Fruit fly (Drosophila melanogaster) whole organism, embryonic: ENCODE results near the gene CG13070.
A peak's percentile ranks its signal among the peaks of the same experiment; 100 is the strongest.

Source experiments
- CG7786 ChIP-seq: fragments of 200-800 bp; sonication (Bioruptor generic); optimal IDR thresholded peaks from 2 replicates; lab custom pipeline; 2016; ENCODE audit warnings: missing biosample characterization, missing genetic modification characterization
- CG8924 ChIP-seq: fragments of 200-800 bp; optimal IDR thresholded peaks from 3 replicates; lab custom pipeline; 2019; ENCODE audit warnings: missing biosample characterization, mild to moderate bottlenecking, missing genetic modification characterization, moderate library complexity
- Fer2 ChIP-seq: fragments of 200-800 bp; sonication (Bioruptor generic); optimal IDR thresholded peaks from 2 replicates; lab custom pipeline; 2018; ENCODE audit warnings: missing biosample characterization, mild to moderate bottlenecking, missing genetic modification characterization, moderate library complexity
- cg ChIP-seq: fragments of 200-800 bp; sonication (Bioruptor generic); optimal IDR thresholded peaks from 3 replicates; lab custom pipeline; 2019; ENCODE audit warnings: missing biosample characterization, mild to moderate bottlenecking, missing genetic modification characterization, moderate library complexity
- chinmo ChIP-seq: fragments of 200-800 bp; sonication (Bioruptor generic); IDR thresholded peaks from 4 replicates; pipeline ENCODE4 v1.3.6; 2022; ENCODE audit warnings: missing biosample characterization, missing genetic modification characterization; ENCODE audit not compliant: partially characterized antibody
- fd96Cb ChIP-seq: fragments of 200-800 bp; sonication (Bioruptor generic); optimal IDR thresholded peaks from 2 replicates; lab custom pipeline; 2018; ENCODE audit warnings: missing biosample characterization, mild to moderate bottlenecking, missing genetic modification characterization, moderate library complexity
- hth ChIP-seq: fragments of >200 bp; optimal IDR thresholded peaks from 2 replicates; lab custom pipeline; 2017; ENCODE audit warnings: inconsistent platforms
- pfk ChIP-seq: fragments of 200-800 bp; sonication (Bioruptor generic); optimal IDR thresholded peaks from 2 replicates; lab custom pipeline; 2018; ENCODE audit warnings: missing biosample characterization, mild to moderate bottlenecking, missing genetic modification characterization, moderate library complexity
- sc ChIP-seq, 3 experiments: fragments of >200 bp in 2 of 3; fragments of 200-800 bp in 1 of 3; sonication (Bioruptor generic) in 1 of 3; optimal IDR thresholded peaks; 2 replicates in 2 of 3; 3 replicates in 1 of 3; lab custom pipeline; 2017; ENCODE audit warnings: mild to moderate bottlenecking in 1 of 3, missing biosample characterization in 1 of 3, missing genetic modification characterization in 1 of 3, missing genetic modification reagents in 1 of 3
- sob ChIP-seq: fragments of 200-800 bp; sonication (Bioruptor generic); IDR thresholded peaks from 2 replicates; pipeline ENCODE4 v1.3.6; 2022; ENCODE audit warnings: missing biosample characterization, missing genetic modification characterization

- TF ChIP-seq sob = peak; percentile 44; the same call in 1 of the 2 replicates
- no peak for TF ChIP-seq cg (GFP tag; lab: Kevin White, UChicago)
- TF ChIP-seq fd96Cb (tag; lab: Kevin White, UChicago) = no peak
- no peak for TF ChIP-seq Fer2 (tag; lab: Kevin White, UChicago)
- no peak for TF ChIP-seq pfk (GFP tag; lab: Kevin White, UChicago)
- TF ChIP-seq CG8924 (tag; lab: Kevin White, UChicago) = no peak
- TF ChIP-seq CG7786 (GFP tag; lab: Kevin White, UChicago) = no peak
- TF ChIP-seq chinmo (GFP tag; lab: Robert Waterston, UW) = no peak
- no peak for TF ChIP-seq sc (optimal IDR thresholded peaks at IDR 0.05; lab: Kevin White, UChicago)
- no peak for TF ChIP-seq sc (GFP tag; optimal IDR thresholded peaks at IDR 0.05; lab: Kevin White, UChicago)
- TF ChIP-seq hth (lab: Kevin White, UChicago) = no peak
These were observed 31.3 kb upstream of the CG13070 start, which contains the start of the genes PDCD-5 and MED10 for dm6 chr3L:16231857-16232256.
